Worm (Caenorhabditis elegans): ENCODE results near the gene F14H3.6.

ce11 chrV:16049177-16049576, 9.5 kb downstream of the F14H3.6 start, which contains the start of gene best-12:
- no peak for TF ChIP-seq pha-4 (tag; optimal IDR thresholded peaks at IDR 0.05)
- TF ChIP-seq unc-86 (tag; optimal IDR thresholded peaks at IDR 0.05): no peak
- TF ChIP-seq nhr-11 (tag; optimal IDR thresholded peaks at IDR 0.05): no peak
- TF ChIP-seq eyg-1 (tag; optimal IDR thresholded peaks at IDR 0.05): no peak
- no peak for TF ChIP-seq tbx-2 (tag; optimal IDR thresholded peaks at IDR 0.05)
- TF ChIP-seq npax-4 (tag; optimal IDR thresholded peaks at IDR 0.05): no peak
- no peak for TF ChIP-seq ceh-6 (GFP tag; optimal IDR thresholded peaks at IDR 0.05)
- no peak for TF ChIP-seq ceh-30 (tag; optimal IDR thresholded peaks at IDR 0.05)
- no peak for TF ChIP-seq ets-4 (tag; optimal IDR thresholded peaks at IDR 0.05)
- TF ChIP-seq elt-2 (tag; optimal IDR thresholded peaks at IDR 0.05): no peak

Data from whole organism, late embryonic.